Fruit fly (Drosophila melanogaster) whole organism, embryonic: ENCODE measurements around the gene CG4467.
A peak's percentile ranks its signal among the peaks of the same experiment; 100 is the strongest.

Experiments used
- CG18599 ChIP-seq: fragments of 200-800 bp; sonication (Bioruptor generic); optimal IDR thresholded peaks from 3 replicates; lab custom pipeline; 2017; ENCODE audit warnings: missing biosample characterization, missing genetic modification characterization, mild to moderate bottlenecking, moderate library complexity, missing genetic modification reagents
- CG18764 ChIP-seq: fragments of 200-800 bp; sonication (Bioruptor generic); optimal IDR thresholded peaks from 3 replicates; lab custom pipeline; 2016; ENCODE audit warnings: missing biosample characterization, missing genetic modification characterization
- CG3995 ChIP-seq: fragments of 200-800 bp; sonication (Bioruptor generic); optimal IDR thresholded peaks from 3 replicates; lab custom pipeline; 2016; ENCODE audit warnings: missing biosample characterization, missing genetic modification characterization
- CG4854 ChIP-seq: fragments of 200-800 bp; sonication (Bioruptor generic); optimal IDR thresholded peaks from 2 replicates; lab custom pipeline; 2016; ENCODE audit warnings: missing biosample characterization, missing genetic modification characterization, inconsistent platforms
- CG7372 ChIP-seq: fragments of 200-800 bp; sonication (Bioruptor generic); IDR thresholded peaks from 2 replicates; pipeline ENCODE4 v1.3.6; 2022; ENCODE audit warnings: missing biosample characterization, missing genetic modification characterization
- Hey ChIP-seq: fragments of 200-800 bp; sonication (Bioruptor generic); optimal IDR thresholded peaks from 3 replicates; lab custom pipeline; 2018; ENCODE audit warnings: missing biosample characterization, mild to moderate bottlenecking, missing genetic modification characterization
- MTF-1 ChIP-seq: fragments of 200-800 bp; sonication (Bioruptor generic); optimal IDR thresholded peaks from 2 replicates; lab custom pipeline; 2018; ENCODE audit warnings: missing biosample characterization, mild to moderate bottlenecking, missing genetic modification characterization, borderline replicate concordance
- amos ChIP-seq: fragments of 200-800 bp; sonication (Bioruptor generic); IDR thresholded peaks from 2 replicates; pipeline ENCODE4 v1.3.6; 2022; ENCODE audit warnings: missing biosample characterization, missing genetic modification characterization; ENCODE audit not compliant: partially characterized antibody
- nmo ChIP-seq: fragments of 200-800 bp; sonication (Bioruptor generic); optimal IDR thresholded peaks from 2 replicates; lab custom pipeline; 2018; ENCODE audit warnings: missing biosample characterization, mild to moderate bottlenecking, missing genetic modification characterization, moderate library complexity
- sisA ChIP-seq: fragments of 200-800 bp; sonication (Bioruptor generic); IDR thresholded peaks from 2 replicates; pipeline ENCODE4 v1.3.6; 2022; ENCODE audit warnings: missing biosample characterization, missing genetic modification characterization

- TF ChIP-seq sisA, result no peak
- TF ChIP-seq CG4854 (GFP tag; lab: Kevin White, UChicago), result no peak
- TF ChIP-seq MTF-1 (GFP tag; lab: Kevin White, UChicago), result no peak
- TF ChIP-seq amos (GFP tag; lab: Robert Waterston, UW), result no peak
- TF ChIP-seq CG18764 (GFP tag; lab: Kevin White, UChicago), result no peak
- TF ChIP-seq nmo, result no peak
- TF ChIP-seq CG7372 (GFP tag; lab: Robert Waterston, UW), result no peak
- TF ChIP-seq CG3995, result no peak
- TF ChIP-seq Hey (tag; lab: Kevin White, UChicago), result peak; percentile 99
- TF ChIP-seq CG18599 (GFP tag; lab: Kevin White, UChicago), result no peak
Measured at dm6 chr3R:23212764-23213163, 35.9 kb downstream of the CG4467 start.
